Worm (Caenorhabditis elegans) whole organism, mixed stage, embryonic: ENCODE data around the gene mtp-18.

Experiments
- ceh-43 ChIP-seq: fragments of 200-800 bp; sonication (Bioruptor generic); optimal IDR thresholded peaks from 2 replicates; lab custom pipeline; 2018; ENCODE audit warnings: mild to moderate bottlenecking, missing genetic modification characterization, moderate library complexity, missing compliant biosample characterization
- ces-1 ChIP-seq: fragments of 150-350 bp; optimal IDR thresholded peaks from 2 replicates; lab custom pipeline; 2014; ENCODE audit warnings: missing biosample characterization, missing genetic modification reagents, missing genetic modification characterization
- drap-1 ChIP-seq: fragments of 200-800 bp; sonication (Bioruptor generic); optimal IDR thresholded peaks from 3 replicates; lab custom pipeline; 2018; ENCODE audit warnings: mild to moderate bottlenecking, missing genetic modification characterization, missing compliant biosample characterization
- lin-32 ChIP-seq: fragments of 200-800 bp; sonication (Bioruptor generic); optimal IDR thresholded peaks from 2 replicates; lab custom pipeline; 2018; ENCODE audit warnings: mild to moderate bottlenecking, missing genetic modification characterization, missing compliant biosample characterization
- nhr-237 ChIP-seq: fragments of 150-350 bp; optimal IDR thresholded peaks from 2 replicates; lab custom pipeline; 2014; ENCODE audit warnings: missing biosample characterization, missing genetic modification characterization
- sptf-1 ChIP-seq: sonication (generic microtip); optimal IDR thresholded peaks from 2 replicates; lab custom pipeline; 2017; ENCODE audit warnings: mild to moderate bottlenecking, missing genetic modification characterization, moderate library complexity, missing compliant biosample characterization
- unc-120 ChIP-seq: sonication (generic microtip); optimal IDR thresholded peaks from 2 replicates; lab custom pipeline; 2017; ENCODE audit warnings: missing genetic modification characterization, missing compliant biosample characterization; ENCODE audit not compliant: poor library complexity, severe bottlenecking
- unc-39 ChIP-seq: fragments of 150-350 bp; optimal IDR thresholded peaks from 2 replicates; lab custom pipeline; 2014; ENCODE audit warnings: missing biosample characterization, missing genetic modification characterization
- unc-62 ChIP-seq: fragments of 150-350 bp; optimal IDR thresholded peaks from 2 replicates; lab custom pipeline; 2014; ENCODE audit warnings: missing biosample characterization, missing genetic modification reagents, missing genetic modification characterization
- zip-8 ChIP-seq: fragments of 150-350 bp; optimal IDR thresholded peaks from 2 replicates; lab custom pipeline; 2014; ENCODE audit warnings: missing biosample characterization, missing genetic modification characterization
- ztf-11 ChIP-seq: fragments of 150-350 bp; optimal IDR thresholded peaks from 2 replicates; lab custom pipeline; 2014; ENCODE audit warnings: missing biosample characterization, missing genetic modification characterization

- TF ChIP-seq drap-1: no peak
- no peak for TF ChIP-seq unc-62 (GFP tag; lab: Kevin White, UChicago)
- TF ChIP-seq ztf-11 (tag; lab: Kevin White, UChicago): no peak
- TF ChIP-seq zip-8 (tag; lab: Kevin White, UChicago): no peak
- TF ChIP-seq unc-120 (tag; lab: Kevin White, UChicago): no peak
- no peak for TF ChIP-seq sptf-1 (tag; lab: Kevin White, UChicago)
- no peak for TF ChIP-seq lin-32
- no peak for TF ChIP-seq ceh-43 (GFP tag; lab: Kevin White, UChicago)
- TF ChIP-seq nhr-237 (tag; lab: Kevin White, UChicago): no peak
- TF ChIP-seq ces-1 (GFP tag; lab: Kevin White, UChicago): no peak
- TF ChIP-seq unc-39 (tag; lab: Kevin White, UChicago): no peak
Observed at ce11 chrX:6178989-6179388, 27.2 kb downstream of the mtp-18 start.
